Worm (Caenorhabditis elegans): ENCODE results near the gene clp-6.

The clp-6 gene

ce11 chrIV:1400016-1400415 is 34.8 kb downstream of the clp-6 start:
- no peak for TF ChIP-seq ztf-3 (GFP tag; optimal IDR thresholded peaks at IDR 0.05)
- no peak for TF ChIP-seq madf-3 (GFP tag; IDR thresholded peaks at IDR 0.05)
- TF ChIP-seq Y53G8AR.9 (GFP tag; conservative IDR thresholded peaks at IDR 0.05), result no peak

ce11 chrIV:1397895-1398294 is 36.9 kb downstream of the clp-6 start:
- TF ChIP-seq rpc-1 (optimal IDR thresholded peaks at IDR 0.05), result no peak
- TF ChIP-seq rpc-1 (tag; optimal IDR thresholded peaks at IDR 0.05), result no peak
- no peak for TF ChIP-seq ceh-100 (GFP tag; IDR thresholded peaks at IDR 0.05)
- TF ChIP-seq attf-3 (GFP tag; conservative IDR thresholded peaks at IDR 0.05), result no peak
- TF ChIP-seq unc-62 (GFP tag; optimal IDR thresholded peaks at IDR 0.05), result no peak
- no peak for TF ChIP-seq snpc-4 (GFP tag; optimal IDR thresholded peaks at IDR 0.05)
- TF ChIP-seq snpc-4 (tag; optimal IDR thresholded peaks at IDR 0.05), result no peak
- TF ChIP-seq hmg-1.2 (GFP tag; IDR thresholded peaks at IDR 0.05), result no peak
- TF ChIP-seq cebp-1 (GFP tag; IDR thresholded peaks at IDR 0.05), result no peak
- TF ChIP-seq cebp-1 (tag; optimal IDR thresholded peaks at IDR 0.05), result no peak
- TF ChIP-seq tbx-9 (tag; optimal IDR thresholded peaks at IDR 0.05; ENCODE audit: borderline replicate concordance), result no peak
- no peak for TF ChIP-seq sptf-2 (GFP tag; optimal IDR thresholded peaks at IDR 0.05)
- TF ChIP-seq hrde-1 (tag; optimal IDR thresholded peaks at IDR 0.05; ENCODE audit: borderline replicate concordance), result no peak
- TF ChIP-seq dpff-1 (tag; optimal IDR thresholded peaks at IDR 0.05), result no peak
- TF ChIP-seq unc-130 (GFP tag; optimal IDR thresholded peaks at IDR 0.05), result no peak
- no peak for TF ChIP-seq bed-1 (GFP tag; IDR thresholded peaks at IDR 0.05)
- no peak for TF ChIP-seq ceh-27 (GFP tag; optimal IDR thresholded peaks at IDR 0.05)

- TF ChIP-seq B0261.1 (tag; optimal IDR thresholded peaks at IDR 0.05) (peak; percentile 42), hsf-1 (GFP tag; IDR thresholded peaks at IDR 0.05) (no peak), tbp1 (GFP tag; optimal IDR thresholded peaks at IDR 0.05) (peak; percentile 80), rcor-1 (GFP tag; IDR thresholded peaks at IDR 0.05) (no peak), lin-54 (GFP tag; optimal IDR thresholded peaks at IDR 0.05) (no peak), rpc-1 (optimal IDR thresholded peaks at IDR 0.05) (peak; percentile 27), rpc-1 (tag; optimal IDR thresholded peaks at IDR 0.05) (peak; percentile 68)
Measured at ce11 chrIV:1394077-1394476, 40.8 kb downstream of the clp-6 start.

- TF ChIP-seq tbp1 (GFP tag; optimal IDR thresholded peaks at IDR 0.05) (peak; percentile 50), fkh-3 (tag; optimal IDR thresholded peaks at IDR 0.05) (no peak), rpc-1 (optimal IDR thresholded peaks at IDR 0.05) (no peak), rpc-1 (tag; optimal IDR thresholded peaks at IDR 0.05) (peak; percentile 51)
Measured at ce11 chrIV:1391446-1391845, 43.4 kb downstream of the clp-6 start.

ce11 chrIV:1390102-1390501 is 44.7 kb downstream of the clp-6 start:
- no peak for TF ChIP-seq nhr-120 (GFP tag; IDR thresholded peaks at IDR 0.05)
- TF ChIP-seq ceh-91 (GFP tag; IDR thresholded peaks at IDR 0.05), result no peak
- TF ChIP-seq sea-2 (GFP tag; IDR thresholded peaks at IDR 0.05), result no peak
- TF ChIP-seq mel-28 (tag; optimal IDR thresholded peaks at IDR 0.05; ENCODE audit: borderline replicate concordance), result no peak
- peak; percentile 47 for TF ChIP-seq B0261.1 (tag; optimal IDR thresholded peaks at IDR 0.05)
- TF ChIP-seq tbp1 (GFP tag; optimal IDR thresholded peaks at IDR 0.05), result peak; percentile 80
- peak; percentile 38; the same call in 1 of the 2 replicates for TF ChIP-seq lin-26 (GFP tag; IDR thresholded peaks at IDR 0.05)
- no peak for TF ChIP-seq lag-1 (GFP tag; IDR thresholded peaks at IDR 0.05)
- TF ChIP-seq rpc-1 (optimal IDR thresholded peaks at IDR 0.05), result peak; percentile 40
- TF ChIP-seq rpc-1 (tag; optimal IDR thresholded peaks at IDR 0.05), result peak; percentile 70
- TF ChIP-seq hlh-26 (GFP tag; conservative IDR thresholded peaks at IDR 0.05), result no peak
